Worm (Caenorhabditis elegans) whole organism, L4 larva: ENCODE measurements around the gene eri-3.

Experiments used
- F37D6.2 ChIP-seq: sonication (generic microtip); optimal IDR thresholded peaks from 2 replicates; lab custom pipeline; 2016; ENCODE audit warnings: mild to moderate bottlenecking, missing genetic modification characterization, missing compliant biosample characterization
- ama-1 ChIP-seq: fragments of 150-350 bp; optimal IDR thresholded peaks from 2 replicates; lab custom pipeline; 2014; ENCODE audit warnings: inconsistent platforms, mixed read lengths
- arid-1 ChIP-seq: fragments of 200-800 bp; sonication (Bioruptor generic); conservative IDR thresholded peaks from 2 replicates; pipeline ENCODE4 v1.3.6; 2022; ENCODE audit warnings: missing genetic modification reagents, missing genetic modification characterization, missing compliant biosample characterization
- attf-4 ChIP-seq: sonication (generic microtip); optimal IDR thresholded peaks from 3 replicates; lab custom pipeline; 2017; ENCODE audit warnings: missing biosample characterization, missing genetic modification characterization
- daf-19 ChIP-seq: fragments of 200-800 bp; sonication (Bioruptor generic); conservative IDR thresholded peaks from 2 replicates; pipeline ENCODE4 v1.3.6; 2022; ENCODE audit warnings: missing genetic modification characterization, missing compliant biosample characterization
- egl-27 ChIP-seq: sonication (generic microtip); optimal IDR thresholded peaks from 3 replicates; lab custom pipeline; 2017; ENCODE audit warnings: missing biosample characterization, missing genetic modification reagents, missing genetic modification characterization
- nhr-237 ChIP-seq: sonication (generic microtip); optimal IDR thresholded peaks from 2 replicates; lab custom pipeline; 2017; ENCODE audit warnings: missing biosample characterization, missing genetic modification characterization
- nhr-77 ChIP-seq: fragments of 150-350 bp; optimal IDR thresholded peaks from 2 replicates; lab custom pipeline; 2014; ENCODE audit warnings: missing biosample characterization, missing genetic modification characterization
- pqm-1 ChIP-seq: sonication (generic microtip); optimal IDR thresholded peaks from 2 replicates; lab custom pipeline; 2017; ENCODE audit warnings: missing biosample characterization, missing genetic modification characterization
- unc-39 ChIP-seq: sonication (generic microtip); optimal IDR thresholded peaks from 2 replicates; lab custom pipeline; 2017; ENCODE audit warnings: missing biosample characterization, missing genetic modification characterization
- unc-62 ChIP-seq, 3 experiments: fragments of 150-350 bp in 1 of 3; sonication (generic microtip); optimal IDR thresholded peaks in 2 of 3; peaks in 1 of 3; 1 replicate in 1 of 3; 2 replicates in 2 of 3; lab custom pipeline; 2014 to 2017; ENCODE audit warnings: missing biosample characterization in 3 of 3, missing genetic modification characterization in 3 of 3, missing genetic modification reagents in 3 of 3, missing genotype in 1 of 3

DNA sequence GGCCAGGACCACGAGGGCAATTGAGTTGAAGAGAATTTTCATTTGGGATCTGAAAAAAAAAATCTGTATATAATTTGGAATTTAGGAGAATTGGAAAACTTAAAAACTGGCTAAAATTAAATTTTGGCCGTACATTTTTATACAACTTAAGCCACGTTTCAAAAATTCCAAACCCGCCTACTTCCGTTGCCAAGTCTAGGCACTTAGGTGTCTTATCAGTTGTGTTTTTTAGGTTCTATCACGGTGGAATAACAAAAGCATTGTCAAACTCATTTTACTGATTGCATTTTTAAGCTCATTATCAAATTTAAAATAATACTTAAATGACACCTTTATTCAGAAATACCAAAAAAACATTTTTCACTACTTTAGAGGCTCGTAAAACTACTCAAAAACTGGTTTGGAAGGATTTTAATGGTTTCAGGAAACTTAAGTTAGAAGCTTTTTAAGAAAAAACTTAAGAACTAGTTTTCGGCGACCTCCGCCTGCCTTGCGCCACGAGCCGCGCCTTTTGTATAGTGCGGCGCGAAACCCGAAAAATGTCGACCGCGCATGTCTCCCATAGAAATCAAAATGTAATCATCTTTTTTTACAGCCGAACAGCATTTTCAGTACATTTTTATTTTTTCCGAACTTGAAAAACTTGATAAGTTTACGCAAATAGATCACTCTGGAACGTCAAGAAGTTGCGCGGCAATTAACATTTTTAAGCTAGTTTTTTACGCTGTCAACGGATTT, 5.2 kb upstream of the eri-3 start, which contains the start of gene lips-13:
- TF ChIP-seq unc-62 (GFP tag; optimal IDR thresholded peaks at IDR 0.05 in 1 of 2; lab: Kevin White, UChicago): no peak
- TF ChIP-seq unc-62 (tag; optimal IDR thresholded peaks at IDR 0.05; lab: Kevin White, UChicago): no peak
- no peak for TF ChIP-seq daf-19
- no peak for TF ChIP-seq egl-27 (tag; lab: Kevin White, UChicago)
- no peak for TF ChIP-seq nhr-77 (tag; lab: Kevin White, UChicago)
- no peak for TF ChIP-seq arid-1 (GFP tag; lab: Robert Waterston, UW)
- no peak for TF ChIP-seq nhr-237
- no peak for TF ChIP-seq pqm-1 (tag; lab: Kevin White, UChicago)
- no peak for TF ChIP-seq F37D6.2 (tag; lab: Kevin White, UChicago)
- TF ChIP-seq unc-39 (tag; lab: Kevin White, UChicago): no peak
- TF ChIP-seq attf-4 (tag; lab: Kevin White, UChicago): no peak
- no peak for TF ChIP-seq ama-1
